Worm (Caenorhabditis elegans): ENCODE data around the gene phf-32.

The phf-32 gene

ce11 chrX:12328676-12329075 lies 22.0 kb downstream of the phf-32 start, which contains the start of gene srd-45:
TSS of gene srd-45 (plus strand) at chrX:12328976.
- TF ChIP-seq ceh-83 (GFP tag; optimal IDR thresholded peaks at IDR 0.05) (no peak), nhr-237 (tag; optimal IDR thresholded peaks at IDR 0.05) (no peak), zip-8 (tag; optimal IDR thresholded peaks at IDR 0.05) (no peak), drap-1 (GFP tag; optimal IDR thresholded peaks at IDR 0.05) (no peak), nhr-76 (tag; optimal IDR thresholded peaks at IDR 0.05) (no peak), unc-62 (GFP tag; optimal IDR thresholded peaks at IDR 0.05) (no peak), tbx-8 (GFP tag; optimal IDR thresholded peaks at IDR 0.05) (no peak), M03D4.4 (tag; optimal IDR thresholded peaks at IDR 0.05) (no peak), nhr-28 (tag; optimal IDR thresholded peaks at IDR 0.05) (no peak), elt-3 (tag; optimal IDR thresholded peaks at IDR 0.05) (no peak), lsy-2 (tag; optimal IDR thresholded peaks at IDR 0.05) (no peak), mls-2 (tag; optimal IDR thresholded peaks at IDR 0.05) (no peak)

ce11 chrX:12331795-12332194 lies 25.1 kb downstream of the phf-32 start, which contains the start of gene srd-46:
TSS of gene srd-46 (plus strand) at chrX:12332095.
- TF ChIP-seq bed-3 (GFP tag; optimal IDR thresholded peaks at IDR 0.05), result no peak
- no peak for TF ChIP-seq nhr-237 (tag; optimal IDR thresholded peaks at IDR 0.05)
- TF ChIP-seq mep-1 (tag; optimal IDR thresholded peaks at IDR 0.05), result no peak
- TF ChIP-seq mls-2 (tag; optimal IDR thresholded peaks at IDR 0.05), result no peak
- no peak for TF ChIP-seq unc-120 (tag; optimal IDR thresholded peaks at IDR 0.05; ENCODE audit: poor library complexity, severe bottlenecking)
- TF ChIP-seq sptf-1 (tag; optimal IDR thresholded peaks at IDR 0.05), result no peak

- TF ChIP-seq nhr-237 (tag; optimal IDR thresholded peaks at IDR 0.05), result no peak
- no peak for TF ChIP-seq nhr-28 (tag; optimal IDR thresholded peaks at IDR 0.05)
- no peak for TF ChIP-seq ham-2 (GFP tag; optimal IDR thresholded peaks at IDR 0.05)
- no peak for TF ChIP-seq tbx-8 (GFP tag; optimal IDR thresholded peaks at IDR 0.05)
These were observed 26.8 kb downstream of the phf-32 start, which contains the start of gene srd-47 for ce11 chrX:12333479-12333878. TSS of gene srd-47 (plus strand) at chrX:12333642.

- no peak for TF ChIP-seq nhr-237 (tag; optimal IDR thresholded peaks at IDR 0.05)
- TF ChIP-seq elt-1 (tag; optimal IDR thresholded peaks at IDR 0.05; ENCODE audit: borderline replicate concordance, insufficient read depth), result no peak
- no peak for TF ChIP-seq drap-1 (GFP tag; optimal IDR thresholded peaks at IDR 0.05)
These were observed 29.1 kb downstream of the phf-32 start, which contains the start of gene srd-48 for ce11 chrX:12335808-12336207. TSS of gene srd-48 (plus strand) at chrX:12336108.

- TF ChIP-seq lin-32 (GFP tag; optimal IDR thresholded peaks at IDR 0.05) (no peak), nhr-28 (tag; optimal IDR thresholded peaks at IDR 0.05) (no peak), bed-3 (GFP tag; optimal IDR thresholded peaks at IDR 0.05) (no peak), cnd-1 (tag; optimal IDR thresholded peaks at IDR 0.05) (peak; percentile 26), nhr-237 (tag; optimal IDR thresholded peaks at IDR 0.05) (no peak), tbx-8 (GFP tag; optimal IDR thresholded peaks at IDR 0.05) (no peak), ceh-83 (GFP tag; optimal IDR thresholded peaks at IDR 0.05) (peak; percentile 72), M03D4.4 (tag; optimal IDR thresholded peaks at IDR 0.05) (peak; percentile 49), sem-2 (GFP tag; optimal IDR thresholded peaks at IDR 0.05) (peak; percentile 58), nhr-12 (tag; optimal IDR thresholded peaks at IDR 0.05) (no peak), mab-5 (tag; optimal IDR thresholded peaks at IDR 0.05) (no peak), unc-39 (tag; optimal IDR thresholded peaks at IDR 0.05) (no peak), zip-8 (tag; optimal IDR thresholded peaks at IDR 0.05) (no peak), pha-4 (tag; optimal IDR thresholded peaks at IDR 0.05) (no peak), nhr-76 (tag; optimal IDR thresholded peaks at IDR 0.05) (no peak), hlh-1 (tag; optimal IDR thresholded peaks at IDR 0.05) (no peak), drap-1 (GFP tag; optimal IDR thresholded peaks at IDR 0.05) (no peak), ces-1 (GFP tag; optimal IDR thresholded peaks at IDR 0.05) (no peak)
These were observed 31.3 kb downstream of the phf-32 start, which contains the start of gene srd-44 for ce11 chrX:12337846-12338490. TSS of gene srd-44 (plus strand) at chrX:12338440.

ce11 chrX:12341338-12341737 lies 34.7 kb downstream of the phf-32 start, which contains the start of gene zig-2:
TSS of gene zig-2 (minus strand) at chrX:12341438.
- no peak for TF ChIP-seq ceh-83 (GFP tag; optimal IDR thresholded peaks at IDR 0.05)
